Worm (Caenorhabditis elegans): ENCODE results near the gene srz-14.

ce11 chrV:16169026-16169425, 14.4 kb upstream of the srz-14 start, which contains the start of gene str-111:
- TF ChIP-seq vab-15 (tag; optimal IDR thresholded peaks at IDR 0.05), result no peak
- no peak for TF ChIP-seq ceh-82 (tag; optimal IDR thresholded peaks at IDR 0.05)

Measured in whole organism, L1 larva.